Worm (Caenorhabditis elegans): ENCODE measurements around the gene cfz-2.
A peak's percentile ranks its signal among the peaks of the same experiment; 100 is the strongest.

cfz-2 gene

ce11 chrV:3455135-3455747 is 10.6 kb upstream of the cfz-2 start:
- TF ChIP-seq ceh-16 (tag; optimal IDR thresholded peaks at IDR 0.05) = no peak
- no peak for TF ChIP-seq daf-12 (tag; optimal IDR thresholded peaks at IDR 0.05)
- TF ChIP-seq sea-2 (GFP tag; optimal IDR thresholded peaks at IDR 0.05) = no peak
- no peak for TF ChIP-seq lin-15B (tag; optimal IDR thresholded peaks at IDR 0.05)
- no peak for TF ChIP-seq ceh-28 (tag; optimal IDR thresholded peaks at IDR 0.05)
- TF ChIP-seq ztf-11 (tag; optimal IDR thresholded peaks at IDR 0.05) = no peak
- TF ChIP-seq ztf-4 (tag; optimal IDR thresholded peaks at IDR 0.05) = no peak
- TF ChIP-seq egl-5 (tag; optimal IDR thresholded peaks at IDR 0.05) = no peak
- no peak for TF ChIP-seq snpc-4 (tag; optimal IDR thresholded peaks at IDR 0.05)
- no peak for TF ChIP-seq mdl-1 (tag; optimal IDR thresholded peaks at IDR 0.05)
- TF ChIP-seq ceh-9 (tag; optimal IDR thresholded peaks at IDR 0.05) = no peak
- TF ChIP-seq elt-2 (tag; optimal IDR thresholded peaks at IDR 0.05) = no peak
- no peak for TF ChIP-seq jun-1 (tag; optimal IDR thresholded peaks at IDR 0.05)
- no peak for TF ChIP-seq nhr-11 (tag; optimal IDR thresholded peaks at IDR 0.05)
- no peak for TF ChIP-seq nhr-237 (tag; optimal IDR thresholded peaks at IDR 0.05)
- no peak for TF ChIP-seq elt-1 (tag; optimal IDR thresholded peaks at IDR 0.05)
- no peak for TF ChIP-seq fkh-2 (tag; optimal IDR thresholded peaks at IDR 0.05)
- TF ChIP-seq nhr-76 (tag; optimal IDR thresholded peaks at IDR 0.05) = no peak

- TF ChIP-seq ZK546.5 (tag; optimal IDR thresholded peaks at IDR 0.05) (no peak), lin-39 (tag; optimal IDR thresholded peaks at IDR 0.05) (peak; percentile 22), daf-12 (tag; optimal IDR thresholded peaks at IDR 0.05) (no peak), snpc-4 (tag; optimal IDR thresholded peaks at IDR 0.05) (no peak)
Observed at ce11 chrV:3454620-3455019, 9.9 kb upstream of the cfz-2 start.

- TF ChIP-seq nfya-1 (tag; optimal IDR thresholded peaks at IDR 0.05; ENCODE audit: insufficient read depth) = no peak
- no peak for TF ChIP-seq ceh-9 (tag; optimal IDR thresholded peaks at IDR 0.05)
- TF ChIP-seq elt-3 (tag; optimal IDR thresholded peaks at IDR 0.05) = no peak
- no peak for TF ChIP-seq nhr-25 (tag; optimal IDR thresholded peaks at IDR 0.05)
- TF ChIP-seq ceh-16 (tag; optimal IDR thresholded peaks at IDR 0.05) = no peak
- no peak for TF ChIP-seq ZK546.5 (tag; optimal IDR thresholded peaks at IDR 0.05)
- TF ChIP-seq egl-27 (tag; optimal IDR thresholded peaks at IDR 0.05) = no peak
- TF ChIP-seq fkh-10 (GFP tag; optimal IDR thresholded peaks at IDR 0.05) = peak; percentile 70
Observed at ce11 chrV:3452489-3452888, 7.8 kb upstream of the cfz-2 start.

- TF ChIP-seq fos-1 (tag; optimal IDR thresholded peaks at IDR 0.05) = no peak
- no peak for TF ChIP-seq jun-1 (tag; optimal IDR thresholded peaks at IDR 0.05)
- no peak for TF ChIP-seq daf-12 (tag; optimal IDR thresholded peaks at IDR 0.05)
- no peak for TF ChIP-seq nhr-76 (tag; optimal IDR thresholded peaks at IDR 0.05)
- TF ChIP-seq R02D3.7 (tag; optimal IDR thresholded peaks at IDR 0.05) = no peak
- no peak for TF ChIP-seq lin-15B (tag; optimal IDR thresholded peaks at IDR 0.05)
- TF ChIP-seq pqm-1 (tag; optimal IDR thresholded peaks at IDR 0.05) = no peak
- no peak for TF ChIP-seq hmg-11 (tag; optimal IDR thresholded peaks at IDR 0.05)
- no peak for TF ChIP-seq eor-1 (tag; optimal IDR thresholded peaks at IDR 0.05)
- no peak for TF ChIP-seq nfya-1 (tag; optimal IDR thresholded peaks at IDR 0.05; ENCODE audit: insufficient read depth)
- TF ChIP-seq mdl-1 (tag; optimal IDR thresholded peaks at IDR 0.05) = no peak
- no peak for TF ChIP-seq ztf-4 (tag; optimal IDR thresholded peaks at IDR 0.05)
- no peak for TF ChIP-seq nhr-77 (tag; optimal IDR thresholded peaks at IDR 0.05)
- no peak for TF ChIP-seq nhr-28 (tag; optimal IDR thresholded peaks at IDR 0.05)
- no peak for TF ChIP-seq elt-3 (tag; optimal IDR thresholded peaks at IDR 0.05)
- TF ChIP-seq ceh-82 (tag; optimal IDR thresholded peaks at IDR 0.05) = no peak
Observed at ce11 chrV:3451646-3452045, 7.0 kb upstream of the cfz-2 start.

- TF ChIP-seq lin-15B (tag; optimal IDR thresholded peaks at IDR 0.05) (no peak), aly-2 (tag; optimal IDR thresholded peaks at IDR 0.05) (no peak), ztf-11 (tag; optimal IDR thresholded peaks at IDR 0.05) (no peak), ZK546.5 (tag; optimal IDR thresholded peaks at IDR 0.05) (no peak), pqm-1 (tag; optimal IDR thresholded peaks at IDR 0.05) (no peak), sea-2 (GFP tag; optimal IDR thresholded peaks at IDR 0.05) (no peak)
Observed at ce11 chrV:3450351-3450750, 5.7 kb upstream of the cfz-2 start.
